Worm (Caenorhabditis elegans) whole organism, late embryonic: ENCODE measurements around the gene etc-1.

ENCODE experiments used
- K09A11.1 ChIP-seq: sonication (generic microtip); optimal IDR thresholded peaks from 2 replicates; lab custom pipeline; 2017; ENCODE audit warnings: antibody characterized with exemption, mild to moderate bottlenecking, missing genetic modification characterization, missing compliant biosample characterization; ENCODE audit not compliant: insufficient read depth
- ceh-19 ChIP-seq: fragments of 200-800 bp; sonication (Bioruptor generic); optimal IDR thresholded peaks from 2 replicates; lab custom pipeline; 2018; ENCODE audit warnings: mild to moderate bottlenecking, missing genetic modification characterization, missing compliant biosample characterization
- fkh-10 ChIP-seq: fragments of 150-350 bp; optimal IDR thresholded peaks from 2 replicates; lab custom pipeline; 2014; ENCODE audit warnings: missing biosample characterization, missing genetic modification reagents, missing genetic modification characterization
- hlh-15 ChIP-seq: sonication (generic microtip); optimal IDR thresholded peaks from 2 replicates; lab custom pipeline; 2016; ENCODE audit warnings: missing genetic modification characterization, missing compliant biosample characterization
- nfya-1 ChIP-seq: sonication (generic microtip); optimal IDR thresholded peaks from 2 replicates; lab custom pipeline; 2017; ENCODE audit warnings: missing genetic modification characterization, mild to moderate bottlenecking, missing compliant biosample characterization, antibody characterized with exemption, moderate library complexity
- nhr-232 ChIP-seq: sonication (generic microtip); optimal IDR thresholded peaks from 2 replicates; lab custom pipeline; 2016; ENCODE audit warnings: missing genetic modification characterization, missing compliant biosample characterization
- pha-4 ChIP-seq: fragments of 150-350 bp; optimal IDR thresholded peaks from 2 replicates; lab custom pipeline; 2018; ENCODE audit warnings: missing biosample characterization, missing genetic modification reagents, missing genetic modification characterization
- tbx-7 ChIP-seq: sonication (generic microtip); optimal IDR thresholded peaks from 2 replicates; lab custom pipeline; 2016; ENCODE audit warnings: missing genotype, missing genetic modification characterization, missing compliant biosample characterization
- unc-55 ChIP-seq: sonication (generic microtip); optimal IDR thresholded peaks from 2 replicates; lab custom pipeline; 2017; ENCODE audit warnings: missing biosample characterization, missing genetic modification reagents, missing genetic modification characterization
- unc-86 ChIP-seq: sonication (generic microtip); optimal IDR thresholded peaks from 2 replicates; lab custom pipeline; 2016; ENCODE audit warnings: missing genetic modification characterization, missing compliant biosample characterization
- ztf-16 ChIP-seq: sonication (generic microtip); optimal IDR thresholded peaks from 2 replicates; lab custom pipeline; 2017; ENCODE audit warnings: missing genetic modification characterization, missing compliant biosample characterization

ce11 chrII:8675369-8675768, 10.7 kb downstream of the etc-1 start:
- TF ChIP-seq pha-4, result no peak
- no peak for TF ChIP-seq nfya-1 (tag; lab: Kevin White, UChicago)
- no peak for TF ChIP-seq ztf-16 (tag; lab: Kevin White, UChicago)
- TF ChIP-seq unc-86 (tag; lab: Kevin White, UChicago), result no peak
- no peak for TF ChIP-seq K09A11.1
- TF ChIP-seq tbx-7 (tag; lab: Kevin White, UChicago), result no peak
- TF ChIP-seq ceh-19 (GFP tag; lab: Kevin White, UChicago), result no peak
- no peak for TF ChIP-seq fkh-10 (GFP tag; lab: Kevin White, UChicago)
- no peak for TF ChIP-seq hlh-15
- TF ChIP-seq nhr-232 (tag; lab: Kevin White, UChicago), result no peak
- no peak for TF ChIP-seq unc-55 (GFP tag; lab: Kevin White, UChicago)
